Worm (Caenorhabditis elegans) whole organism, midembryonic: ENCODE results near the gene Y39G8B.2.
"Not testable (repeated sequence)": the region's sequence is repeated elsewhere in the genome, so short reads cannot be mapped to it uniquely, and the experiment has no call there.

Experiments
- T22C8.4 ChIP-seq: fragments of 200-800 bp; sonication (Bioruptor generic); IDR thresholded peaks from 2 replicates; pipeline ENCODE4 v1.3.6; 2022; ENCODE audit warnings: missing genetic modification characterization, missing compliant biosample characterization
- cog-1 ChIP-seq: sonication (generic microtip); optimal IDR thresholded peaks from 2 replicates; lab custom pipeline; 2016; ENCODE audit warnings: missing genetic modification characterization, missing compliant biosample characterization
- flt-1 ChIP-seq: fragments of 200-800 bp; sonication (Bioruptor generic); IDR thresholded peaks from 2 replicates; pipeline ENCODE4 v1.3.6; 2022; ENCODE audit warnings: missing genetic modification characterization, missing compliant biosample characterization
- klf-2 ChIP-seq: fragments of 200-800 bp; sonication (Bioruptor generic); conservative IDR thresholded peaks from 2 replicates; pipeline ENCODE4 v1.3.6; 2022; ENCODE audit warnings: missing genetic modification reagents, missing genetic modification characterization, missing compliant biosample characterization
- med-1 ChIP-seq: sonication (generic microtip); optimal IDR thresholded peaks from 2 replicates; lab custom pipeline; 2017; ENCODE audit warnings: missing genetic modification characterization, mild to moderate bottlenecking, missing compliant biosample characterization, antibody characterized with exemption, missing genetic modification reagents; ENCODE audit not compliant: insufficient read depth
- ref-1 ChIP-seq: fragments of 200-800 bp; sonication (Bioruptor generic); conservative IDR thresholded peaks from 2 replicates; pipeline ENCODE4 v1.3.6; 2022; ENCODE audit warnings: missing genetic modification reagents, missing genetic modification characterization, missing compliant biosample characterization
- tab-1 ChIP-seq: fragments of 200-800 bp; sonication (Bioruptor generic); IDR thresholded peaks from 2 replicates; pipeline ENCODE4 v1.3.6; 2022; ENCODE audit warnings: missing genetic modification characterization, missing compliant biosample characterization
- ztf-23 ChIP-seq: fragments of 200-800 bp; sonication (Bioruptor generic); IDR thresholded peaks from 2 replicates; pipeline ENCODE4 v1.3.6; 2022; ENCODE audit warnings: missing genetic modification reagents, missing genetic modification characterization, missing compliant biosample characterization
- ztf-29 ChIP-seq: fragments of 200-800 bp; sonication (Bioruptor generic); IDR thresholded peaks from 2 replicates; pipeline ENCODE4 v1.3.6; 2022; ENCODE audit warnings: missing genetic modification reagents, missing genetic modification characterization, missing compliant biosample characterization

Gene Y39G8B.2

ce11 chrII:13976161-13976560 is at the start of gene Y39G8B.2:
Gene Y39G8B.2, minus strand, starts transcription at chrII:13976221.
- TF ChIP-seq ref-1 (GFP tag; lab: Robert Waterston, UW) (no peak), tab-1 (GFP tag; lab: Robert Waterston, UW) (peak; percentile 71; the same call in 1 of the 2 replicates), flt-1 (peak; percentile 76), cog-1 (peak; percentile 74), med-1 (GFP tag; lab: Kevin White, UChicago) (no peak), klf-2 (GFP tag; lab: Robert Waterston, UW) (0 out of 2 replicates have a peak, but pooled peaks have one; percentile 41), ztf-29 (GFP tag; lab: Robert Waterston, UW) (peak; percentile 52; the same call in 1 of the 2 replicates), T22C8.4 (GFP tag; lab: Robert Waterston, UW) (no peak), ztf-23 (GFP tag; lab: Robert Waterston, UW) (peak; percentile 83)

DNA sequence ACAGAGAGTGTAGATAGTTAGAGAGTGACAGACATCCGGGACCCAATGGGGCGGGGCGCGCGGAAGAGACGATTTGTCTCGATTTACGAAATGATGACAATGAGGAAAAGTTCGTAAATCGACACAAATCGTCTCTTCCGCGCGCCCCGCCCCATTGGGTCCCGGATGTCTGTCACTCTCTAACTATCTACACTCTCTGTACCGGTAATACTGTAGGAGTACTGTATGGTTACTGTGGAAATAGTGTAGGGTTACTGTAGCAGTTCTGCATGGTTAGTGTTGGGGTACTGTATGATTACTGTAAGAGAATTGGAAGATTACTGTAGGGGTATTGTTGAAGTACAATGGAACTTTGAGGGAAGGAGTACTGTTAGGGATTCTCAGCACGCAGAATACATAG is 45.2 kb upstream of the Y39G8B.2 start, which contains the start of gene F01D5.10:
F01D5.10 (minus strand) TSS at position 101 of the 400 bp plus-strand sequence.
- not testable (repeated sequence) for TF ChIP-seq cog-1; ztf-23 (GFP tag; lab: Robert Waterston, UW); ztf-29 (GFP tag; lab: Robert Waterston, UW)

ce11 chrII:14019625-14020024 is 43.6 kb upstream of the Y39G8B.2 start:
- peak; percentile 51; the same call in 1 of the 2 replicates for TF ChIP-seq ref-1 (GFP tag; lab: Robert Waterston, UW)
- peak; percentile 19; the same call in 1 of the 2 replicates for TF ChIP-seq ztf-29 (GFP tag; lab: Robert Waterston, UW)
- TF ChIP-seq tab-1 (GFP tag; lab: Robert Waterston, UW) = 0 out of 2 replicates have a peak, but pooled peaks have one; percentile 75
- peak; percentile 76; the same call in 1 of the 2 replicates for TF ChIP-seq flt-1
- peak; percentile 42; the same call in 1 of the 2 replicates for TF ChIP-seq T22C8.4 (GFP tag; lab: Robert Waterston, UW)
- 0 out of 2 replicates have a peak, but pooled peaks have one; percentile 59 for TF ChIP-seq ztf-23 (GFP tag; lab: Robert Waterston, UW)

ce11 chrII:14018887-14019286 is 42.9 kb upstream of the Y39G8B.2 start:
- no peak for TF ChIP-seq cog-1
- TF ChIP-seq T22C8.4 (GFP tag; lab: Robert Waterston, UW) = peak; percentile 76; the same call in 1 of the 2 replicates

ce11 chrII:14018192-14018591 is 42.2 kb upstream of the Y39G8B.2 start:
- TF ChIP-seq ztf-23 (GFP tag; lab: Robert Waterston, UW) (peak; percentile 22; the same call in 1 of the 2 replicates), klf-2 (GFP tag; lab: Robert Waterston, UW) (no peak)

ce11 chrII:14016865-14017264 is 40.8 kb upstream of the Y39G8B.2 start, which contains the start of gene cyp-37A1:
Gene cyp-37A1, minus strand, starts transcription at chrII:14016965.
- no peak for TF ChIP-seq ref-1 (GFP tag; lab: Robert Waterston, UW)
- no peak for TF ChIP-seq ztf-23 (GFP tag; lab: Robert Waterston, UW)
- no peak for TF ChIP-seq tab-1 (GFP tag; lab: Robert Waterston, UW)
- TF ChIP-seq med-1 (GFP tag; lab: Kevin White, UChicago) = no peak
- TF ChIP-seq T22C8.4 (GFP tag; lab: Robert Waterston, UW) = no peak
- no peak for TF ChIP-seq cog-1
- no peak for TF ChIP-seq flt-1
- no peak for TF ChIP-seq ztf-29 (GFP tag; lab: Robert Waterston, UW)
- TF ChIP-seq klf-2 (GFP tag; lab: Robert Waterston, UW) = no peak

ce11 chrII:14014637-14015036 is 38.6 kb upstream of the Y39G8B.2 start:
- TF ChIP-seq cog-1 (no peak), ref-1 (GFP tag; lab: Robert Waterston, UW) (no peak), ztf-29 (GFP tag; lab: Robert Waterston, UW) (no peak), klf-2 (GFP tag; lab: Robert Waterston, UW) (no peak), med-1 (GFP tag; lab: Kevin White, UChicago) (no peak), tab-1 (GFP tag; lab: Robert Waterston, UW) (no peak), T22C8.4 (GFP tag; lab: Robert Waterston, UW) (no peak), ztf-23 (GFP tag; lab: Robert Waterston, UW) (no peak), flt-1 (no peak)

ce11 chrII:14010656-14011376 is 34.8 kb upstream of the Y39G8B.2 start, which contains the start of gene F01D5.8:
Gene F01D5.8, plus strand, starts transcription at chrII:14010706.
- TF ChIP-seq klf-2 (GFP tag; lab: Robert Waterston, UW) (no peak), tab-1 (GFP tag; lab: Robert Waterston, UW) (no peak), ref-1 (GFP tag; lab: Robert Waterston, UW) (no peak), flt-1 (no peak), ztf-23 (GFP tag; lab: Robert Waterston, UW) (no peak), T22C8.4 (GFP tag; lab: Robert Waterston, UW) (no peak), med-1 (GFP tag; lab: Kevin White, UChicago) (no peak), cog-1 (no peak), ztf-29 (GFP tag; lab: Robert Waterston, UW) (no peak)

- TF ChIP-seq ztf-29 (GFP tag; lab: Robert Waterston, UW) (no peak), T22C8.4 (GFP tag; lab: Robert Waterston, UW) (no peak), ref-1 (GFP tag; lab: Robert Waterston, UW) (no peak), med-1 (GFP tag; lab: Kevin White, UChicago) (no peak), cog-1 (no peak), ztf-23 (GFP tag; lab: Robert Waterston, UW) (no peak), flt-1 (no peak)
Observed at ce11 chrII:14008359-14008758, 32.3 kb upstream of the Y39G8B.2 start, which contains the start of gene F01D5.7. Gene F01D5.7, plus strand, starts transcription at chrII:14008659.
